Fruit fly (Drosophila melanogaster) whole organism, embryonic: ENCODE data around the gene ddbt.

Source experiments
- CG11398 ChIP-seq: fragments of 200-800 bp; sonication (Bioruptor generic); optimal IDR thresholded peaks from 2 replicates; lab custom pipeline; 2016; ENCODE audit warnings: missing biosample characterization, missing genetic modification characterization
- CG12659 ChIP-seq: fragments of 200-800 bp; sonication (Bioruptor generic); optimal IDR thresholded peaks from 3 replicates; lab custom pipeline; 2017; ENCODE audit warnings: mild to moderate bottlenecking, missing biosample characterization, missing genetic modification reagents, missing genetic modification characterization
- CG17912 ChIP-seq: fragments of 200-800 bp; sonication (Bioruptor generic); optimal IDR thresholded peaks from 2 replicates; lab custom pipeline; 2018; ENCODE audit warnings: missing biosample characterization, mild to moderate bottlenecking, missing genetic modification characterization
- CG31388 ChIP-seq: fragments of 200-800 bp; sonication (Bioruptor generic); optimal IDR thresholded peaks from 2 replicates; lab custom pipeline; 2016; ENCODE audit warnings: missing biosample characterization, missing genetic modification characterization
- CG4360 ChIP-seq: fragments of 200-800 bp; sonication (Bioruptor generic); IDR thresholded peaks from 2 replicates; pipeline ENCODE4 v1.3.6; 2022; ENCODE audit warnings: missing biosample characterization, missing genetic modification characterization
- CG6254 ChIP-seq: fragments of 200-800 bp; sonication (Bioruptor generic); optimal IDR thresholded peaks from 3 replicates; lab custom pipeline; 2017; ENCODE audit warnings: mild to moderate bottlenecking, missing biosample characterization, missing genetic modification reagents, missing genetic modification characterization
- CG6683 ChIP-seq: fragments of 200-800 bp; sonication (Bioruptor generic); optimal IDR thresholded peaks from 2 replicates; lab custom pipeline; 2017; ENCODE audit warnings: missing biosample characterization, mild to moderate bottlenecking, missing genetic modification characterization, missing genetic modification reagents
- CHES-1-like ChIP-seq: fragments of 200-800 bp; sonication (Bioruptor generic); optimal IDR thresholded peaks from 2 replicates; lab custom pipeline; 2016; ENCODE audit warnings: missing biosample characterization, missing genetic modification characterization
- HLH54F ChIP-seq: fragments of 200-800 bp; sonication (Bioruptor generic); optimal IDR thresholded peaks from 3 replicates; lab custom pipeline; 2016; ENCODE audit warnings: missing biosample characterization, missing genetic modification characterization
- Hr51 ChIP-seq, 2 experiments: fragments of 200-800 bp; sonication (Bioruptor generic); optimal IDR thresholded peaks; 2 replicates in 1 of 2; 3 replicates in 1 of 2; lab custom pipeline; 2016 to 2018; ENCODE audit warnings: missing biosample characterization in 2 of 2, missing genetic modification characterization in 2 of 2, mild to moderate bottlenecking in 1 of 2, moderate library complexity in 1 of 2
- ara ChIP-seq: fragments of 200-800 bp; sonication (Bioruptor generic); IDR thresholded peaks from 2 replicates; pipeline ENCODE4 v1.3.6; 2022; ENCODE audit warnings: missing biosample characterization, missing genetic modification characterization
- grn ChIP-seq: fragments of 200-800 bp; sonication (Bioruptor generic); optimal IDR thresholded peaks from 3 replicates; lab custom pipeline; 2017; ENCODE audit warnings: missing biosample characterization, missing genetic modification characterization
- nerfin-1 ChIP-seq: fragments of 200-800 bp; sonication (Bioruptor generic); optimal IDR thresholded peaks from 3 replicates; lab custom pipeline; 2019; ENCODE audit warnings: missing biosample characterization, mild to moderate bottlenecking, missing genetic modification characterization, moderate library complexity
- pan ChIP-seq, 4 experiments: fragments of >200 bp in 3 of 4; fragments of 200-800 bp in 1 of 4; sonication (Bioruptor generic) in 1 of 4; optimal IDR thresholded peaks in 3 of 4; IDR thresholded peaks in 1 of 4; 2 replicates each; pipeline versions ENCODE4 v1.3.6 to Lab custom; 2017 to 2022; ENCODE audit warnings: missing biosample characterization in 2 of 4, missing genetic modification characterization in 2 of 4, mixed read lengths in 1 of 4
- pho ChIP-seq: fragments of 200-800 bp; sonication (Bioruptor generic); optimal IDR thresholded peaks from 2 replicates; lab custom pipeline; 2016; ENCODE audit warnings: missing biosample characterization, missing genetic modification characterization

Gene ddbt

DNA sequence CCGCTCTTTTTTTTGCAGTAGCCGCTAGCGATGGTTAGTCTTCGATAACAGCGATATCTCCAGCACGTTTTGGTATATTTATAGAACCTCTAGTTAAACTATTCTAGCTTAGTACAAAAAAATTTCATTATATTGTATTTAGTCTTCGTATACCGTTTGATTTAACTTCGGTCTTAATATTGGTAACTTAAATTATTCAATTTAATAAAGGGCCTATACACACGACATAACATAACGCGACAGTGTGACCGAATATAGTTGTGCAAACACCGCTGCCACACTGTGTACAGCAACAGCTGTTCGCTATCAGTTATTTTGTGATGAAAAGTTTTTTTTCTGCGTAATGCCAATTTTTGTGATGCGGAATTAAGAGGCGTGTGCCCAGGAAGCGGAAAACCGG, 44.3 kb downstream of the ddbt start, which contains the start of the genes Cdc5 and CG1233 (continued):
- TF ChIP-seq pan (optimal IDR thresholded peaks at IDR 0.05; lab: Kevin White, UChicago) (no peak), pan (GFP tag; optimal IDR thresholded peaks at IDR 0.05 in 1 of 2, IDR thresholded peaks at IDR 0.05 in 1 of 2) (peak in 1 of 2 experiments; percentile 6), HLH54F (GFP tag; lab: Kevin White, UChicago) (peak; percentile 46), CHES-1-like (GFP tag; lab: Kevin White, UChicago) (peak; percentile 35), nerfin-1 (tag; lab: Kevin White, UChicago) (no peak)

DNA sequence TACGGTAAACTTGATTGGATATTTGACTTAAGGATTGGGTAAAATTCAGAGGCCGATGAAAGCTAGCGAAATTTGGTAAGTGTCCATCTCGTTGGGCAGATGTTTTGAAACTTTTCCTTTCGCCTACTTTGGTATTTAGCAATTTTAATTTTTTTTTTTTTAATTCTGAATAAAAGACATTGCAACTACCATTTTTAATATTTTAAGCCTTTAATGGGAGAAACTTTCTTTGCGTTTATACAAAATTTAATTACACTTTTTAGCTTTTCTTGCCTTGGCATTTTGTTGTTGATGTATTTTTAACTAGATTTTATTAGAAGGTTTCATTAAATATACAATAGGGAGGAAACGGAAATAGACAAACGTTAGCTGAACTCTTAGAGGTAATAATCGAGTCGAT, 49.5 kb downstream of the ddbt start, which contains the start of gene CG13884:
Gene CG13884 (minus strand): TSS at position 101 of the 400 bp plus-strand sequence.
- TF ChIP-seq CG6683 (no peak), CG11398 (GFP tag; lab: Kevin White, UChicago) (no peak), CG17912 (GFP tag; lab: Kevin White, UChicago) (no peak), Hr51 (GFP tag; optimal IDR thresholded peaks at IDR 0.05; lab: Kevin White, UChicago) (no peak), pho (GFP tag; lab: Kevin White, UChicago) (no peak), grn (GFP tag; lab: Kevin White, UChicago) (no peak), CG6254 (GFP tag; lab: Kevin White, UChicago) (no peak), CG12659 (GFP tag; lab: Kevin White, UChicago) (no peak), ara (GFP tag; lab: Robert Waterston, UW) (no peak), CG31388 (GFP tag; lab: Kevin White, UChicago) (no peak), CG4360 (GFP tag; lab: Robert Waterston, UW) (no peak)
